Worm (Caenorhabditis elegans): Measurements from ENCODE around the gene srh-24.

DNA sequence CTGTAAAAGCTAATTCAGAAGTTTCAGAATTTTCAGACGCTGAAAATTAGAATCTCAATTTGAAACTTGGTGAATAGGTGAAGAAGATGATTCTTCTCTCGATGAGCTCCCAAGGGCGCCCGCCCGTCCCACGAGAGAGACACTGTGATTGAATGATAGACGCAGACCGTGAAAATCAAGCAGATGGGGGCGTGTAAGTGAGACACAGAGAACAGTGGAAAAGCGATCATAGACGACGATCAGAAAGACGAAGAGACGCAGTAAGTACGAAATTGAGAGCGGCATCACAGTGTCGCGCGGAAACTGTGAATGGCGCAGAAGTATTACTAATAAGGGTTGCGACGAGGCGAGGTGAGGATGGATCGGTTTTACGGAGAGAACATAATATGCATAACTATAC, 41.6 kb upstream of the srh-24 start:
- TF ChIP-seq repo-1 (tag; optimal IDR thresholded peaks at IDR 0.05) (no peak), ztf-3 (GFP tag; optimal IDR thresholded peaks at IDR 0.05) (no peak), F57C9.4 (tag; optimal IDR thresholded peaks at IDR 0.05) (no peak), aptf-2 (GFP tag; conservative IDR thresholded peaks at IDR 0.05) (no peak), zfh-2 (GFP tag; conservative IDR thresholded peaks at IDR 0.05) (0 out of 2 replicates have a peak, but pooled peaks have one; percentile 29), ztf-22 (GFP tag; optimal IDR thresholded peaks at IDR 0.05) (no peak), snpc-3.4 (tag; optimal IDR thresholded peaks at IDR 0.05) (no peak), xnd-1 (tag; optimal IDR thresholded peaks at IDR 0.05) (no peak), efl-1 (GFP tag; optimal IDR thresholded peaks at IDR 0.05) (no peak), unc-62 (GFP tag; optimal IDR thresholded peaks at IDR 0.05) (no peak)

Data from whole organism, young adult.